Worm (Caenorhabditis elegans) whole organism, young adult: ENCODE data around the gene R02E4.3.

Experiments used
- D2030.7 ChIP-seq: fragments of 200-800 bp; sonication (Bioruptor generic); IDR thresholded peaks from 2 replicates; pipeline ENCODE4 v1.3.6; 2022; ENCODE audit warnings: missing genetic modification reagents, missing genetic modification characterization, missing compliant biosample characterization
- F22D6.2 ChIP-seq: sonication (generic microtip); optimal IDR thresholded peaks from 2 replicates; lab custom pipeline; 2016; ENCODE audit warnings: mild to moderate bottlenecking, missing genetic modification characterization, missing compliant biosample characterization
- F37B4.10 ChIP-seq: fragments of 200-800 bp; sonication (Bioruptor generic); IDR thresholded peaks from 2 replicates; pipeline ENCODE4 v1.3.6; 2022; ENCODE audit warnings: missing genetic modification characterization, missing compliant biosample characterization
- F55B11.4 ChIP-seq: sonication (generic microtip); optimal IDR thresholded peaks from 2 replicates; lab custom pipeline; 2016; ENCODE audit warnings: missing compliant biosample characterization, missing genetic modification characterization, borderline replicate concordance; ENCODE audit not compliant: insufficient read depth
- F57A8.1 ChIP-seq: fragments of 200-800 bp; sonication (Bioruptor generic); optimal IDR thresholded peaks from 2 replicates; lab custom pipeline; 2018; ENCODE audit warnings: mild to moderate bottlenecking, missing genetic modification characterization, moderate library complexity, missing compliant biosample characterization
- F57C9.4 ChIP-seq: sonication (generic microtip); optimal IDR thresholded peaks from 2 replicates; lab custom pipeline; 2017; ENCODE audit warnings: mild to moderate bottlenecking, missing genetic modification characterization, missing compliant biosample characterization
- T07F8.4 ChIP-seq: sonication (generic microtip); optimal IDR thresholded peaks from 2 replicates; lab custom pipeline; 2016; ENCODE audit warnings: mild to moderate bottlenecking, missing genetic modification characterization, moderate library complexity, missing compliant biosample characterization
- T26A5.8 ChIP-seq: sonication (generic microtip); optimal IDR thresholded peaks from 2 replicates; lab custom pipeline; 2016; ENCODE audit warnings: missing genetic modification characterization, missing compliant biosample characterization
- Y53F4B.3 ChIP-seq: fragments of 200-800 bp; sonication (Bioruptor generic); IDR thresholded peaks from 2 replicates; pipeline ENCODE4 v1.3.6; 2022; ENCODE audit warnings: missing genetic modification reagents, missing genetic modification characterization, missing compliant biosample characterization
- Y53G8AR.9 ChIP-seq: fragments of 200-800 bp; sonication (Bioruptor generic); conservative IDR thresholded peaks from 2 replicates; pipeline ENCODE4 v1.3.6; 2022; ENCODE audit warnings: missing genetic modification reagents, missing genetic modification characterization, missing compliant biosample characterization
- Y95B8A.8 ChIP-seq: fragments of 200-800 bp; sonication (Bioruptor generic); IDR thresholded peaks from 2 replicates; pipeline ENCODE4 v1.3.6; 2022; ENCODE audit warnings: missing genetic modification reagents, missing genetic modification characterization, missing compliant biosample characterization
- akir-1 ChIP-seq: fragments of 200-800 bp; sonication (Bioruptor generic); optimal IDR thresholded peaks from 2 replicates; lab custom pipeline; 2018; ENCODE audit warnings: mild to moderate bottlenecking, missing genetic modification characterization, moderate library complexity, missing compliant biosample characterization
- ama-1 ChIP-seq, 3 experiments: fragments of 150-350 bp in 1 of 3; sonication (generic microtip) in 2 of 3; optimal IDR thresholded peaks; 2 replicates each; lab custom pipeline; 2014 to 2018; ENCODE audit warnings: missing biosample characterization in 2 of 3, missing genetic modification characterization in 2 of 3, missing genetic modification reagents in 2 of 3
- aptf-3 ChIP-seq: fragments of 200-800 bp; sonication (Bioruptor generic); IDR thresholded peaks from 2 replicates; pipeline ENCODE4 v1.3.6; 2022; ENCODE audit warnings: missing genetic modification characterization, missing compliant biosample characterization
- atf-7 ChIP-seq: sonication (generic microtip); optimal IDR thresholded peaks from 2 replicates; lab custom pipeline; 2017; ENCODE audit warnings: mild to moderate bottlenecking, missing genetic modification characterization, missing compliant biosample characterization
- attf-5 ChIP-seq: fragments of 200-800 bp; sonication (Bioruptor generic); optimal IDR thresholded peaks from 2 replicates; lab custom pipeline; 2018; ENCODE audit warnings: mild to moderate bottlenecking, missing genetic modification characterization, missing compliant biosample characterization
- bed-1 ChIP-seq: fragments of 200-800 bp; sonication (Bioruptor generic); IDR thresholded peaks from 2 replicates; pipeline ENCODE4 v1.3.6; 2022; ENCODE audit warnings: missing genetic modification reagents, missing genetic modification characterization, missing compliant biosample characterization
- ccch-3 ChIP-seq: fragments of 200-800 bp; sonication (Bioruptor generic); optimal IDR thresholded peaks from 2 replicates; lab custom pipeline; 2018; ENCODE audit warnings: mild to moderate bottlenecking, missing genetic modification characterization, missing compliant biosample characterization
- ceh-100 ChIP-seq: fragments of 200-800 bp; sonication (Bioruptor generic); IDR thresholded peaks from 2 replicates; pipeline ENCODE4 v1.3.6; 2022; ENCODE audit warnings: missing genetic modification reagents, missing genetic modification characterization, missing compliant biosample characterization
- ceh-40 ChIP-seq: fragments of 200-800 bp; sonication (Bioruptor generic); IDR thresholded peaks from 2 replicates; pipeline ENCODE4 v1.3.6; 2022; ENCODE audit warnings: missing genetic modification characterization, missing compliant biosample characterization
- dpff-1 ChIP-seq: sonication (generic microtip); optimal IDR thresholded peaks from 2 replicates; lab custom pipeline; 2017; ENCODE audit warnings: mild to moderate bottlenecking, missing genetic modification characterization, missing compliant biosample characterization
- egl-44 ChIP-seq: fragments of 200-800 bp; sonication (Bioruptor generic); IDR thresholded peaks from 2 replicates; pipeline ENCODE4 v1.3.6; 2022; ENCODE audit warnings: missing genetic modification reagents, missing genetic modification characterization, missing compliant biosample characterization
- egrh-3 ChIP-seq: fragments of 200-800 bp; sonication (Bioruptor generic); IDR thresholded peaks from 2 replicates; pipeline ENCODE4 v1.3.6; 2022; ENCODE audit warnings: missing genetic modification reagents, missing genetic modification characterization, missing compliant biosample characterization
- ekl-4 ChIP-seq: fragments of 200-800 bp; sonication (Bioruptor generic); IDR thresholded peaks from 2 replicates; pipeline ENCODE4 v1.3.6; 2022; ENCODE audit warnings: missing genetic modification reagents, missing genetic modification characterization, missing compliant biosample characterization
- ets-4 ChIP-seq: fragments of 200-800 bp; sonication (Bioruptor generic); optimal IDR thresholded peaks from 2 replicates; lab custom pipeline; 2018; ENCODE audit warnings: mild to moderate bottlenecking, missing genetic modification characterization, missing compliant biosample characterization
- him-1 ChIP-seq: sonication (generic microtip); optimal IDR thresholded peaks from 2 replicates; lab custom pipeline; 2016; ENCODE audit warnings: missing genotype, missing genetic modification reagents, missing genetic modification characterization, missing compliant biosample characterization
- lin-26 ChIP-seq: fragments of 200-800 bp; sonication (Bioruptor generic); IDR thresholded peaks from 2 replicates; pipeline ENCODE4 v1.3.6; 2022; ENCODE audit warnings: missing genetic modification reagents, missing genetic modification characterization, missing compliant biosample characterization
- lin-40 ChIP-seq: sonication (generic microtip); optimal IDR thresholded peaks from 2 replicates; lab custom pipeline; 2016; ENCODE audit warnings: missing genetic modification characterization, mild to moderate bottlenecking, missing compliant biosample characterization, missing genotype, missing genetic modification reagents
- lin-54 ChIP-seq: fragments of 200-800 bp; sonication (Bioruptor generic); optimal IDR thresholded peaks from 2 replicates; lab custom pipeline; 2018; ENCODE audit warnings: mild to moderate bottlenecking, missing genetic modification characterization, missing compliant biosample characterization
- lir-1 ChIP-seq: fragments of 200-800 bp; sonication (Bioruptor generic); conservative IDR thresholded peaks from 2 replicates; pipeline ENCODE4 v1.3.6; 2022; ENCODE audit warnings: missing genetic modification reagents, missing genetic modification characterization, missing compliant biosample characterization
- lsl-1 ChIP-seq: fragments of 200-800 bp; sonication (Bioruptor generic); optimal IDR thresholded peaks from 2 replicates; lab custom pipeline; 2018; ENCODE audit warnings: mild to moderate bottlenecking, missing genetic modification characterization, moderate library complexity, missing compliant biosample characterization
- madf-10 ChIP-seq: sonication (generic microtip); optimal IDR thresholded peaks from 2 replicates; lab custom pipeline; 2016; ENCODE audit warnings: mild to moderate bottlenecking, missing genetic modification characterization, missing compliant biosample characterization
- madf-3 ChIP-seq: fragments of 200-800 bp; sonication (Bioruptor generic); IDR thresholded peaks from 2 replicates; pipeline ENCODE4 v1.3.6; 2022; ENCODE audit warnings: missing genetic modification reagents, missing genetic modification characterization, missing compliant biosample characterization
- mel-28 ChIP-seq: sonication (generic microtip); optimal IDR thresholded peaks from 2 replicates; lab custom pipeline; 2016; ENCODE audit warnings: borderline replicate concordance, mild to moderate bottlenecking, missing genetic modification characterization, missing compliant biosample characterization
- mes-4 ChIP-seq: sonication (generic microtip); optimal IDR thresholded peaks from 2 replicates; lab custom pipeline; 2016; ENCODE audit warnings: missing genotype, missing genetic modification characterization, missing compliant biosample characterization
- nhr-179 ChIP-seq: sonication (generic microtip); optimal IDR thresholded peaks from 2 replicates; lab custom pipeline; 2016; ENCODE audit warnings: mild to moderate bottlenecking, missing genetic modification characterization, missing compliant biosample characterization
- nhr-80 ChIP-seq: sonication (generic microtip); optimal IDR thresholded peaks from 2 replicates; lab custom pipeline; 2016; ENCODE audit warnings: missing genetic modification characterization, missing compliant biosample characterization
- pbrm-1 ChIP-seq: fragments of 200-800 bp; sonication (Bioruptor generic); IDR thresholded peaks from 2 replicates; pipeline ENCODE4 v1.3.6; 2022; ENCODE audit warnings: missing genetic modification reagents, missing genetic modification characterization, missing compliant biosample characterization
- pha-4 ChIP-seq: fragments of 150-350 bp; sonication (generic microtip); optimal IDR thresholded peaks from 2 replicates; lab custom pipeline; 2014; ENCODE audit warnings: missing biosample characterization, missing genetic modification reagents, missing genetic modification characterization
- rec-8 ChIP-seq, 2 experiments: sonication (generic microtip); optimal IDR thresholded peaks; 2 replicates each; lab custom pipeline; 2016; ENCODE audit warnings: mild to moderate bottlenecking in 2 of 2, missing genetic modification characterization in 2 of 2, missing genetic modification reagents in 2 of 2, missing genotype in 2 of 2, missing biosample characterization in 1 of 2, missing compliant biosample characterization in 1 of 2, moderate library complexity in 1 of 2
- sdz-38 ChIP-seq: sonication (generic microtip); optimal IDR thresholded peaks from 2 replicates; lab custom pipeline; 2016; ENCODE audit warnings: missing genotype, missing genetic modification characterization, missing compliant biosample characterization
- tbp1 ChIP-seq: fragments of 200-800 bp; sonication (Bioruptor generic); optimal IDR thresholded peaks from 2 replicates; lab custom pipeline; 2018; ENCODE audit warnings: mild to moderate bottlenecking, missing genetic modification characterization, missing compliant biosample characterization
- tbx-9 ChIP-seq: sonication (generic microtip); optimal IDR thresholded peaks from 2 replicates; lab custom pipeline; 2016; ENCODE audit warnings: borderline replicate concordance, missing genetic modification characterization, inconsistent platforms, missing compliant biosample characterization
- ztf-25 ChIP-seq: fragments of 200-800 bp; sonication (Bioruptor generic); IDR thresholded peaks from 2 replicates; pipeline ENCODE4 v1.3.6; 2022; ENCODE audit warnings: missing genetic modification reagents, missing genetic modification characterization, missing compliant biosample characterization
- ztf-6 ChIP-seq: fragments of 200-800 bp; sonication (Bioruptor generic); IDR thresholded peaks from 2 replicates; pipeline ENCODE4 v1.3.6; 2022; ENCODE audit warnings: missing genetic modification reagents, missing genetic modification characterization, missing compliant biosample characterization

The R02E4.3 gene

ce11 chrX:4145051-4145826 is 43.3 kb upstream of the R02E4.3 start (continued):
- TF ChIP-seq ekl-4 (GFP tag; lab: Robert Waterston, UW) (0 out of 2 replicates have a peak, but pooled peaks have one; percentile 9), lin-40 (tag; lab: Kevin White, UChicago) (peak; percentile 41), lsl-1 (GFP tag; lab: Kevin White, UChicago) (no peak), nhr-80 (tag; lab: Kevin White, UChicago) (peak; percentile 83), F57A8.1 (GFP tag; lab: Kevin White, UChicago) (no peak), F37B4.10 (GFP tag; lab: Robert Waterston, UW) (peak; percentile 74; the same call in 1 of the 2 replicates), ztf-6 (GFP tag; lab: Robert Waterston, UW) (0 out of 2 replicates have a peak, but pooled peaks have one; percentile 12), Y95B8A.8 (GFP tag; lab: Robert Waterston, UW) (0 out of 2 replicates have a peak, but pooled peaks have one; percentile 14), akir-1 (no peak), ztf-25 (GFP tag; lab: Robert Waterston, UW) (peak; percentile 43; the same call in 1 of the 2 replicates), Y53G8AR.9 (no peak), F22D6.2 (tag; lab: Kevin White, UChicago) (peak; percentile 54), T26A5.8 (tag; lab: Kevin White, UChicago) (no peak), ama-1 (optimal IDR thresholded peaks at IDR 0.05; lab: Kevin White, UChicago) (no peak), ama-1 (GFP tag; optimal IDR thresholded peaks at IDR 0.05; lab: Kevin White, UChicago) (no peak), pbrm-1 (GFP tag; lab: Robert Waterston, UW) (peak; percentile 58), tbp1 (GFP tag; lab: Kevin White, UChicago) (peak; percentile 29), lin-26 (GFP tag; lab: Robert Waterston, UW) (peak; percentile 48), F55B11.4 (tag; lab: Kevin White, UChicago) (no peak), egrh-3 (GFP tag; lab: Robert Waterston, UW) (no peak), attf-5 (GFP tag; lab: Kevin White, UChicago) (no peak), rec-8 (tag; optimal IDR thresholded peaks at IDR 0.05; lab: Kevin White, UChicago) (no peak)

- no peak for TF ChIP-seq pha-4 (tag; lab: Kevin White, UChicago)
- TF ChIP-seq lir-1 (GFP tag; lab: Robert Waterston, UW) = no peak
- no peak for TF ChIP-seq him-1
- no peak for TF ChIP-seq sdz-38 (tag; lab: Kevin White, UChicago)
- no peak for TF ChIP-seq T07F8.4 (tag; lab: Kevin White, UChicago)
- TF ChIP-seq lin-54 (GFP tag; lab: Kevin White, UChicago) = no peak
- no peak for TF ChIP-seq bed-1 (GFP tag; lab: Robert Waterston, UW)
- TF ChIP-seq Y53F4B.3 (GFP tag; lab: Robert Waterston, UW) = no peak
- no peak for TF ChIP-seq mel-28
- TF ChIP-seq akir-1 = no peak
- TF ChIP-seq ceh-100 (GFP tag; lab: Robert Waterston, UW) = no peak
- peak; percentile 8 for TF ChIP-seq atf-7
- no peak for TF ChIP-seq T26A5.8 (tag; lab: Kevin White, UChicago)
- no peak for TF ChIP-seq egl-44 (GFP tag; lab: Robert Waterston, UW)
- no peak for TF ChIP-seq mes-4 (tag; lab: Kevin White, UChicago)
- TF ChIP-seq dpff-1 (tag; lab: Kevin White, UChicago) = no peak
- TF ChIP-seq ccch-3 (GFP tag; lab: Kevin White, UChicago) = no peak
- TF ChIP-seq D2030.7 (GFP tag; lab: Robert Waterston, UW) = no peak
- TF ChIP-seq ceh-40 = peak; percentile 38; the same call in 1 of the 2 replicates
- no peak for TF ChIP-seq tbx-9 (tag; lab: Kevin White, UChicago)
- TF ChIP-seq F37B4.10 (GFP tag; lab: Robert Waterston, UW) = no peak
- no peak for TF ChIP-seq madf-3 (GFP tag; lab: Robert Waterston, UW)
- no peak for TF ChIP-seq aptf-3 (GFP tag; lab: Robert Waterston, UW)
- TF ChIP-seq madf-10 (tag; lab: Kevin White, UChicago) = no peak
- peak; percentile 37 for TF ChIP-seq ets-4 (GFP tag; lab: Kevin White, UChicago)
- TF ChIP-seq F57C9.4 (tag; lab: Kevin White, UChicago) = no peak
- TF ChIP-seq nhr-179 = no peak
Observed at ce11 chrX:4144136-4144781, 42.3 kb upstream of the R02E4.3 start.
